Worm (Caenorhabditis elegans) whole organism, late embryonic: ENCODE measurements around the gene T04C9.1.

Experiments
- C08G9.2 ChIP-seq: sonication (generic microtip); optimal IDR thresholded peaks from 2 replicates; lab custom pipeline; 2016; ENCODE audit warnings: mild to moderate bottlenecking, missing genetic modification characterization, moderate library complexity, missing compliant biosample characterization
- C38D4.7 ChIP-seq: fragments of 200-800 bp; sonication (Bioruptor generic); optimal IDR thresholded peaks from 2 replicates; lab custom pipeline; 2018; ENCODE audit warnings: mild to moderate bottlenecking, missing genetic modification characterization, moderate library complexity, missing compliant biosample characterization
- F13H6.1 ChIP-seq: sonication (generic microtip); optimal IDR thresholded peaks from 2 replicates; lab custom pipeline; 2016; ENCODE audit warnings: missing genetic modification characterization, missing compliant biosample characterization
- K02D7.2 ChIP-seq: sonication (generic microtip); optimal IDR thresholded peaks from 2 replicates; lab custom pipeline; 2017; ENCODE audit warnings: mild to moderate bottlenecking, missing genetic modification characterization, missing compliant biosample characterization
- T23F11.4 ChIP-seq: fragments of 200-800 bp; sonication (Bioruptor generic); optimal IDR thresholded peaks from 2 replicates; lab custom pipeline; 2018; ENCODE audit warnings: mild to moderate bottlenecking, missing genetic modification characterization, missing compliant biosample characterization
- ceh-31 ChIP-seq: sonication (generic microtip); optimal IDR thresholded peaks from 2 replicates; lab custom pipeline; 2016; ENCODE audit warnings: missing genetic modification characterization, missing compliant biosample characterization
- ceh-45 ChIP-seq: fragments of 200-800 bp; sonication (Bioruptor generic); IDR thresholded peaks from 2 replicates; pipeline ENCODE4 v1.3.6; 2022; ENCODE audit warnings: missing genetic modification reagents, missing genetic modification characterization, missing compliant biosample characterization
- ceh-48 ChIP-seq: sonication (generic microtip); optimal IDR thresholded peaks from 2 replicates; lab custom pipeline; 2016; ENCODE audit warnings: missing genetic modification characterization, inconsistent platforms, missing compliant biosample characterization
- ceh-6 ChIP-seq: fragments of 200-800 bp; sonication (Bioruptor generic); optimal IDR thresholded peaks from 2 replicates; lab custom pipeline; 2018; ENCODE audit warnings: mild to moderate bottlenecking, missing genetic modification characterization, missing compliant biosample characterization
- dmd-4 ChIP-seq: sonication (generic microtip); optimal IDR thresholded peaks from 2 replicates; lab custom pipeline; 2016; ENCODE audit warnings: borderline replicate concordance, missing genetic modification characterization, missing compliant biosample characterization
- dve-1 ChIP-seq: sonication (generic microtip); optimal IDR thresholded peaks from 2 replicates; lab custom pipeline; 2017; ENCODE audit warnings: antibody characterized with exemption, mild to moderate bottlenecking, missing genetic modification characterization, missing compliant biosample characterization
- elt-2 ChIP-seq: sonication (generic microtip); optimal IDR thresholded peaks from 2 replicates; lab custom pipeline; 2016; ENCODE audit warnings: missing genetic modification reagents, missing genetic modification characterization, missing compliant biosample characterization
- elt-4 ChIP-seq: sonication (generic microtip); optimal IDR thresholded peaks from 2 replicates; lab custom pipeline; 2016; ENCODE audit warnings: missing genetic modification characterization, missing compliant biosample characterization
- fkh-10 ChIP-seq: fragments of 150-350 bp; optimal IDR thresholded peaks from 2 replicates; lab custom pipeline; 2014; ENCODE audit warnings: missing biosample characterization, missing genetic modification reagents, missing genetic modification characterization
- fkh-6 ChIP-seq: sonication (generic microtip); optimal IDR thresholded peaks from 2 replicates; lab custom pipeline; 2016; ENCODE audit warnings: missing genetic modification characterization, missing compliant biosample characterization
- hlh-13 ChIP-seq: fragments of 200-800 bp; sonication (Bioruptor generic); optimal IDR thresholded peaks from 2 replicates; lab custom pipeline; 2018; ENCODE audit warnings: mild to moderate bottlenecking, missing genetic modification characterization, missing compliant biosample characterization
- lin-11 ChIP-seq: fragments of 200-800 bp; sonication (Bioruptor generic); optimal IDR thresholded peaks from 2 replicates; lab custom pipeline; 2018; ENCODE audit warnings: mild to moderate bottlenecking, missing genetic modification characterization, missing compliant biosample characterization
- madf-2 ChIP-seq: sonication (generic microtip); optimal IDR thresholded peaks from 2 replicates; lab custom pipeline; 2017; ENCODE audit warnings: missing genetic modification characterization, missing compliant biosample characterization
- nhr-11 ChIP-seq: fragments of 150-350 bp; optimal IDR thresholded peaks from 2 replicates; lab custom pipeline; 2014; ENCODE audit warnings: missing biosample characterization, missing genetic modification characterization
- npax-4 ChIP-seq: sonication (generic microtip); optimal IDR thresholded peaks from 2 replicates; lab custom pipeline; 2016; ENCODE audit warnings: missing genetic modification characterization, missing compliant biosample characterization
- pat-9 ChIP-seq: fragments of 200-800 bp; sonication (Bioruptor generic); optimal IDR thresholded peaks from 2 replicates; lab custom pipeline; 2018; ENCODE audit warnings: mild to moderate bottlenecking, missing genetic modification characterization, moderate library complexity, missing compliant biosample characterization
- pax-1 ChIP-seq: fragments of 150-350 bp; optimal IDR thresholded peaks from 2 replicates; lab custom pipeline; 2014; ENCODE audit warnings: missing biosample characterization, missing genetic modification characterization
- pha-4 ChIP-seq: fragments of 150-350 bp; optimal IDR thresholded peaks from 2 replicates; lab custom pipeline; 2018; ENCODE audit warnings: missing biosample characterization, missing genetic modification reagents, missing genetic modification characterization
- pqm-1 ChIP-seq: sonication (generic microtip); optimal IDR thresholded peaks from 2 replicates; lab custom pipeline; 2016; ENCODE audit warnings: missing genetic modification characterization, missing compliant biosample characterization
- pros-1 ChIP-seq: fragments of 150-350 bp; optimal IDR thresholded peaks from 2 replicates; lab custom pipeline; 2014; ENCODE audit warnings: missing biosample characterization, missing genetic modification reagents, missing genetic modification characterization
- sdc-2 ChIP-seq: sonication (generic microtip); optimal IDR thresholded peaks from 2 replicates; lab custom pipeline; 2016; ENCODE audit warnings: missing genotype, missing genetic modification characterization, missing compliant biosample characterization
- syd-9 ChIP-seq: sonication (generic microtip); optimal IDR thresholded peaks from 2 replicates; lab custom pipeline; 2016; ENCODE audit warnings: mild to moderate bottlenecking, missing genetic modification characterization, moderate library complexity, missing compliant biosample characterization
- ttx-3 ChIP-seq: sonication (generic microtip); optimal IDR thresholded peaks from 2 replicates; lab custom pipeline; 2016; ENCODE audit warnings: missing genetic modification reagents, missing genetic modification characterization, missing compliant biosample characterization
- unc-42 ChIP-seq: sonication (generic microtip); optimal IDR thresholded peaks from 2 replicates; lab custom pipeline; 2016; ENCODE audit warnings: missing genotype, missing genetic modification characterization, missing compliant biosample characterization
- unc-55 ChIP-seq: sonication (generic microtip); optimal IDR thresholded peaks from 2 replicates; lab custom pipeline; 2017; ENCODE audit warnings: missing biosample characterization, missing genetic modification reagents, missing genetic modification characterization
- unc-86 ChIP-seq: sonication (generic microtip); optimal IDR thresholded peaks from 2 replicates; lab custom pipeline; 2016; ENCODE audit warnings: missing genetic modification characterization, missing compliant biosample characterization
- ztf-16 ChIP-seq: sonication (generic microtip); optimal IDR thresholded peaks from 2 replicates; lab custom pipeline; 2017; ENCODE audit warnings: missing genetic modification characterization, missing compliant biosample characterization

The T04C9.1 gene

ce11 chrIII:5991142-5991930, 1.7 kb upstream of the T04C9.1 start, which contains the start of gene T04C9.2:
TSS of gene T04C9.2 (plus strand) at chrIII:5991880.
- TF ChIP-seq unc-42 (tag; lab: Kevin White, UChicago) (peak; percentile 51), unc-55 (GFP tag; lab: Kevin White, UChicago) (peak; percentile 47), ztf-16 (no peak), npax-4 (tag; lab: Kevin White, UChicago) (no peak), elt-4 (tag; lab: Kevin White, UChicago) (no peak), T23F11.4 (GFP tag; lab: Kevin White, UChicago) (no peak), fkh-10 (GFP tag; lab: Kevin White, UChicago) (no peak), syd-9 (no peak)

- peak; percentile 98 for TF ChIP-seq unc-42 (tag; lab: Kevin White, UChicago)
- TF ChIP-seq madf-2: no peak
- no peak for TF ChIP-seq C08G9.2 (tag; lab: Kevin White, UChicago)
- TF ChIP-seq, all 69 proteins: peak for 1
These were observed 970 bp upstream of the T04C9.1 start for ce11 chrIII:5992043-5992442.

- no peak for TF ChIP-seq elt-2 (tag; lab: Kevin White, UChicago)
- TF ChIP-seq K02D7.2: no peak
- TF ChIP-seq ttx-3: no peak
- peak; percentile 33 for TF ChIP-seq unc-42 (tag; lab: Kevin White, UChicago)
- no peak for TF ChIP-seq lin-11
- TF ChIP-seq npax-4 (tag; lab: Kevin White, UChicago): no peak
- TF ChIP-seq nhr-11: no peak
- TF ChIP-seq, all 69 proteins: peak for 1
These were observed 5.6 kb downstream of the T04C9.1 start for ce11 chrIII:5998640-5999039.

ce11 chrIII:5999629-6000028, 6.6 kb downstream of the T04C9.1 start:
- TF ChIP-seq pros-1 (tag; lab: Kevin White, UChicago): no peak
- TF ChIP-seq unc-42 (tag; lab: Kevin White, UChicago): peak; percentile 36
- TF ChIP-seq ceh-45 (GFP tag; lab: Robert Waterston, UW): no peak
- no peak for TF ChIP-seq pat-9
- TF ChIP-seq C38D4.7 (GFP tag; lab: Kevin White, UChicago): no peak
- no peak for TF ChIP-seq sdc-2
- no peak for TF ChIP-seq pqm-1 (tag; lab: Kevin White, UChicago)

ce11 chrIII:6002024-6002423, 9.0 kb downstream of the T04C9.1 start:
- TF ChIP-seq dmd-4 (no peak), hlh-13 (no peak), ceh-48 (no peak), dve-1 (tag; lab: Kevin White, UChicago) (no peak), npax-4 (tag; lab: Kevin White, UChicago) (no peak), lin-11 (no peak), fkh-6 (tag; lab: Kevin White, UChicago) (no peak), ztf-16 (no peak), ceh-6 (GFP tag; lab: Kevin White, UChicago) (no peak), pha-4 (tag; lab: Kevin White, UChicago) (no peak), ceh-31 (tag; lab: Kevin White, UChicago) (no peak), pax-1 (tag; lab: Kevin White, UChicago) (no peak)

ce11 chrIII:6006453-6006852, 13.4 kb downstream of the T04C9.1 start:
- no peak for TF ChIP-seq F13H6.1 (tag; lab: Kevin White, UChicago)
- no peak for TF ChIP-seq unc-86 (tag; lab: Kevin White, UChicago)
- TF ChIP-seq K02D7.2: no peak
- TF ChIP-seq, all 69 proteins: peak for 0
